Worm (Caenorhabditis elegans): Measurements from ENCODE around the gene spe-6.

spe-6 gene

DNA sequence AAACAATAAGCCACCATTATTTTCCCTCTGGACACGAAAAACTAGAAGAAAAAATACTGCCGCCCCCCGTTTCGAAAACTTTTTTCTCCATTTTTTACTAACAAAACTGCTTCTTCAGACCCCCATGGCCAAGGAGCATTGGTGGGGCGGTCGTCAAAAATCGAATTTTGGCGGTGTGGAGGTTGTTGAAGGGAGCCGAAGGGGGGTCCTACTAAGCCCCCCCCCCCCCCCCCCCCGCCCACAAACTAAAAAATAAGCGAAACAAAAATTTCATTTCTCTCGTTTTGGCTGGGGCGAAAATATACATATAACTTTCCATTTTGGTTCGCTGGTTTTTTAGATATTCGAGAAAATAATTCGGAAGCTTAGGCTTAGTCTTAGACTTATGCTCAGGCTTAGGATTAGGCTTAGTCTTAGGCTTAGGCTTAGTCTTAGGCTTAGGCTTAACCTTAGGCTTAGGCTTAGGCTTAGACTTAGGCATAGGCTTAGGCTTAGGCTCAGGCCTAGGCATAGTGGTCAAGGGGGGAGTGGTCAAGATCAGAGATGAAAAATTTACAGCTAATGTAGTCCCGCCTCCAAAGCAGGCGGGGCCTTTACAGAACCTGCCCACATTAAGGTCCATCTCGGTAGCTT lies 30.5 kb upstream of the spe-6 start (continued):
- TF ChIP-seq lin-39 (tag; optimal IDR thresholded peaks at IDR 0.05): no peak
- TF ChIP-seq madf-5 (GFP tag; IDR thresholded peaks at IDR 0.05): no peak
- no peak for TF ChIP-seq daf-8 (GFP tag; IDR thresholded peaks at IDR 0.05)
- peak; percentile 85 for TF ChIP-seq set-16 (GFP tag; IDR thresholded peaks at IDR 0.05)
- no peak for TF ChIP-seq gei-8 (GFP tag; optimal IDR thresholded peaks at IDR 0.05)
- peak; percentile 87 for TF ChIP-seq aha-1 (tag)
- TF ChIP-seq dmd-6 (GFP tag; IDR thresholded peaks at IDR 0.05): no peak

DNA sequence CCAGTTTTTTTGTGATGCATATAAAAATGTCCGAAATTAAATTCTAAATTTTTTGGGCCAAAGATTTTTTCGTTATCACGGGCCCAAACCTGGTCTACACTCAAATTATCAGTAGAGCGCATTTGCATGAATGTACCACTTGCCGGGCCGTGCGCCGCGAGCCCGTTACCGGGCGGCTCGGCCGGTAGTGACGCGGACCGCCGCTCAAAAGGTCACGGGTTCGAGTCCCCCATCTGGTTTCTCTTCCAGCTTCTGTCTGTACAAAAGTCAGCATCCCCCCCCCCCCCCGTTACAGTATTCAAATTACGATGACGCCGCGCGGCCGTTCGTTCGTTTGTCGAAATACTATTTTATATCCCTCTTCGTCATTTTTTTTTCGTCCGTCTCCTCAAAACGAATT lies 28.0 kb upstream of the spe-6 start:
- peak; percentile 90 for TF ChIP-seq set-16 (GFP tag; IDR thresholded peaks at IDR 0.05)
- no peak for TF ChIP-seq skn-1 (tag; optimal IDR thresholded peaks at IDR 0.05)
- peak; percentile 49 for TF ChIP-seq lin-38 (GFP tag; IDR thresholded peaks at IDR 0.05)

ce11 chrIII:11478468-11479363 lies 26.6 kb upstream of the spe-6 start:
- TF ChIP-seq nhr-6 (tag; optimal IDR thresholded peaks at IDR 0.05): no peak
- no peak for TF ChIP-seq cey-2 (tag; optimal IDR thresholded peaks at IDR 0.05; ENCODE audit: borderline replicate concordance, insufficient read depth)
- 0 out of 2 replicates have a peak, but pooled peaks have one; percentile 4 for TF ChIP-seq egl-43 (GFP tag; IDR thresholded peaks at IDR 0.05)
- TF ChIP-seq Y48G9A.11 (GFP tag; IDR thresholded peaks at IDR 0.05): no peak
- TF ChIP-seq duxl-1 (tag; optimal IDR thresholded peaks at IDR 0.05; ENCODE audit: poor library complexity): no peak
- no peak for TF ChIP-seq F10B5.3 (tag; optimal IDR thresholded peaks at IDR 0.05)
- TF ChIP-seq Y105C5A.15 (GFP tag; IDR thresholded peaks at IDR 0.05): no peak
- no peak for TF ChIP-seq dve-1 (tag; optimal IDR thresholded peaks at IDR 0.05; ENCODE audit: insufficient read depth)
- TF ChIP-seq nhr-25 (tag; optimal IDR thresholded peaks at IDR 0.05; ENCODE audit: borderline replicate concordance, insufficient read depth): peak; percentile 42
- TF ChIP-seq snpc-1.2 (GFP tag; IDR thresholded peaks at IDR 0.05): no peak
- no peak for TF ChIP-seq ceh-32 (tag; optimal IDR thresholded peaks at IDR 0.05; ENCODE audit: poor library complexity)
- no peak for TF ChIP-seq zip-2 (tag; optimal IDR thresholded peaks at IDR 0.05)
- TF ChIP-seq nhr-237 (tag; optimal IDR thresholded peaks at IDR 0.05): no peak
- TF ChIP-seq ceh-82 (tag; optimal IDR thresholded peaks at IDR 0.05): no peak
- TF ChIP-seq T20F7.1 (GFP tag; optimal IDR thresholded peaks at IDR 0.05): no peak
- no peak for TF ChIP-seq fkh-10 (GFP tag; optimal IDR thresholded peaks at IDR 0.05)
- TF ChIP-seq unc-62 (GFP tag; optimal IDR thresholded peaks at IDR 0.05 in 1 of 2): peak in 1 of 2 experiments; percentile 26
- no peak for TF ChIP-seq unc-62 (tag; optimal IDR thresholded peaks at IDR 0.05)
- TF ChIP-seq nhr-42 (GFP tag; IDR thresholded peaks at IDR 0.05): 0 out of 2 replicates have a peak, but pooled peaks have one; percentile 35
- no peak for TF ChIP-seq skn-1 (tag; optimal IDR thresholded peaks at IDR 0.05)
- TF ChIP-seq nhr-102 (tag; optimal IDR thresholded peaks at IDR 0.05): no peak
- TF ChIP-seq lin-29 (GFP tag; IDR thresholded peaks at IDR 0.05): no peak
- TF ChIP-seq set-16 (GFP tag; IDR thresholded peaks at IDR 0.05): 0 out of 2 replicates have a peak, but pooled peaks have one; percentile 22
- peak; percentile 46 for TF ChIP-seq mxl-3 (GFP tag; optimal IDR thresholded peaks at IDR 0.05)
- no peak for TF ChIP-seq F44E2.7 (GFP tag; IDR thresholded peaks at IDR 0.05)
- TF ChIP-seq ceh-44 (GFP tag; IDR thresholded peaks at IDR 0.05): 0 out of 2 replicates have a peak, but pooled peaks have one; percentile 4
- TF ChIP-seq mdl-1 (tag; optimal IDR thresholded peaks at IDR 0.05): no peak
- TF ChIP-seq sdz-12 (GFP tag; optimal IDR thresholded peaks at IDR 0.05): no peak
